Worm (Caenorhabditis elegans) whole organism, young adult: ENCODE results near the gene C35B1.5.

Experiments used
- ceh-79 ChIP-seq: sonication (generic microtip); optimal IDR thresholded peaks from 2 replicates; lab custom pipeline; 2017; ENCODE audit warnings: mild to moderate bottlenecking, missing genetic modification characterization, missing compliant biosample characterization
- dpff-1 ChIP-seq: sonication (generic microtip); optimal IDR thresholded peaks from 2 replicates; lab custom pipeline; 2017; ENCODE audit warnings: mild to moderate bottlenecking, missing genetic modification characterization, missing compliant biosample characterization
- nhr-90 ChIP-seq: sonication (generic microtip); optimal IDR thresholded peaks from 2 replicates; lab custom pipeline; 2016; ENCODE audit warnings: missing genotype, mild to moderate bottlenecking, missing genetic modification characterization, missing compliant biosample characterization

DNA sequence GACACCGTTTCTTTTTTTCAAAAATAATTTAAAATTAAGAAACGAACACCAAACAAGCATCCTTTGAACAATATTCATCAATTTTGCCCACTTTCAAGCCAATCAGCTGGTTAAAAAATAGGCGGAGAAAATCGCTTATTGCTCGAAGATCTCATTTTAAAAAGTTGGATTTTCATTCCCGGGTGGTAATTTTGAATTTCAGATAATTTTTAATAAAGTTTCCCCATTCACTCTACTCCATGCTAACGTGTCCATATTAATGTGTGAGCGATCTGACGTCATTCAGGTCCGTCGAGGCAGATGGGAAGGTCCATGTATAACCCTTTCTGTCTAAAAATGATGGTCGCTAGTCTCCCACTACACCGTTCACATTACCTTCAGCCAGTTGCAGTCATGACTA, 15.5 kb downstream of the C35B1.5 start, which contains the start of gene fbxb-55:
- TF ChIP-seq nhr-90 = no peak
- no peak for TF ChIP-seq ceh-79 (tag; lab: Kevin White, UChicago)
- no peak for TF ChIP-seq dpff-1
